2 fruit fly cellular contexts compared by ENCODE assay signal in genomic region chr3L:12350307-12350706, dm6.
A peak's percentile ranks its signal among the peaks of the same experiment; 100 is the strongest.
TF ChIP-seq lines count a peak whose summit lies in the region.

No protein-coding gene starts in this region.

- TF ChIP-seq CTCF in whole organism, embryonic (GFP tag; optimal IDR thresholded peaks at IDR 0.05; lab: Kevin White, UChicago): no peak

TF ChIP-seq in whole organism, embryonic, 481 proteins besides CTCF, POLR2A, EP300 and RAD21 (continues in another document):
- TF ChIP-seq lab (GFP tag; optimal IDR thresholded peaks at IDR 0.05; lab: Kevin White, UChicago) (peak; percentile 76), Sox102F (GFP tag; optimal IDR thresholded peaks at IDR 0.05; lab: Kevin White, UChicago) (peak; percentile 37), Dbx (GFP tag; IDR thresholded peaks at IDR 0.05; lab: Robert Waterston, UW) (0 out of 3 replicates have a peak, but pooled peaks have one; percentile 30), usp (GFP tag; optimal IDR thresholded peaks at IDR 0.05; lab: Kevin White, UChicago) (no peak), CG18619 (GFP tag; optimal IDR thresholded peaks at IDR 0.05; lab: Kevin White, UChicago) (peak; percentile 9), CG2120 (GFP tag; optimal IDR thresholded peaks at IDR 0.05; lab: Kevin White, UChicago) (peak; percentile 67), CG15011 (GFP tag; optimal IDR thresholded peaks at IDR 0.05; lab: Kevin White, UChicago) (peak; percentile 12), da (GFP tag; optimal IDR thresholded peaks at IDR 0.05; lab: Kevin White, UChicago) (peak; percentile 18), mam (GFP tag; optimal IDR thresholded peaks at IDR 0.05; lab: Kevin White, UChicago) (peak; percentile 9), bab2 (GFP tag; optimal IDR thresholded peaks at IDR 0.05; lab: Kevin White, UChicago) (peak; percentile 35), al (GFP tag; IDR thresholded peaks at IDR 0.05; lab: Robert Waterston, UW) (no peak), Bdp1 (GFP tag; optimal IDR thresholded peaks at IDR 0.05; lab: Kevin White, UChicago) (peak; percentile 32), tio (GFP tag; optimal IDR thresholded peaks at IDR 0.05; lab: Kevin White, UChicago) (no peak), Meics (GFP tag; optimal IDR thresholded peaks at IDR 0.05; lab: Kevin White, UChicago) (peak; percentile 46), schlank (tag; optimal IDR thresholded peaks at IDR 0.05; lab: Kevin White, UChicago) (peak; percentile 53), CG16779 (GFP tag; IDR thresholded peaks at IDR 0.05; lab: Robert Waterston, UW) (no peak), HLH3B (GFP tag; IDR thresholded peaks at IDR 0.05; lab: Robert Waterston, UW) (0 out of 2 replicates have a peak, but pooled peaks have one; percentile 40), zen (tag; optimal IDR thresholded peaks at IDR 0.05; lab: Kevin White, UChicago) (no peak), CG18764 (GFP tag; optimal IDR thresholded peaks at IDR 0.05; lab: Kevin White, UChicago) (peak; percentile 32), nau (GFP tag; optimal IDR thresholded peaks at IDR 0.05; lab: Kevin White, UChicago) (no peak), Ets65A (GFP tag; lab: Kevin White, UChicago) (peak; percentile 55), sqz (GFP tag; optimal IDR thresholded peaks at IDR 0.05; lab: Kevin White, UChicago) (no peak), H2.0 (GFP tag; IDR thresholded peaks at IDR 0.05; lab: Robert Waterston, UW) (no peak), CG6813 (GFP tag; optimal IDR thresholded peaks at IDR 0.05; lab: Kevin White, UChicago) (peak; percentile 52), CG6683 (GFP tag; optimal IDR thresholded peaks at IDR 0.05; lab: Kevin White, UChicago) (no peak), Xbp1 (GFP tag; optimal IDR thresholded peaks at IDR 0.05; lab: Kevin White, UChicago) (peak; percentile 4), bcd (GFP tag; optimal IDR thresholded peaks at IDR 0.05; lab: Kevin White, UChicago) (peak; percentile 45), CG2199 (GFP tag; IDR thresholded peaks at IDR 0.05; lab: Robert Waterston, UW) (no peak), CG18599 (GFP tag; optimal IDR thresholded peaks at IDR 0.05; lab: Kevin White, UChicago) (peak; percentile 68), chm (GFP tag; IDR thresholded peaks at IDR 0.05; lab: Robert Waterston, UW) (no peak), caup (GFP tag; optimal IDR thresholded peaks at IDR 0.05; lab: Kevin White, UChicago; ENCODE audit: severe bottlenecking) (peak; percentile 73), zen2 (GFP tag; IDR thresholded peaks at IDR 0.05; lab: Robert Waterston, UW; ENCODE audit: partially characterized antibody) (no peak), gcm (GFP tag; optimal IDR thresholded peaks at IDR 0.05; lab: Kevin White, UChicago) (no peak), Dad (GFP tag; optimal IDR thresholded peaks at IDR 0.05; lab: Kevin White, UChicago) (no peak), disco-r (GFP tag; optimal IDR thresholded peaks at IDR 0.05; lab: Kevin White, UChicago) (no peak), crc (GFP tag; optimal IDR thresholded peaks at IDR 0.05; lab: Kevin White, UChicago) (peak; percentile 34), wdn (GFP tag; IDR thresholded peaks at IDR 0.05; lab: Robert Waterston, UW) (no peak), Blimp-1 (GFP tag; optimal IDR thresholded peaks at IDR 0.05; lab: Kevin White, UChicago) (no peak), slp2 (GFP tag; optimal IDR thresholded peaks at IDR 0.05; lab: Kevin White, UChicago) (no peak), jumu (GFP tag; optimal IDR thresholded peaks at IDR 0.05; lab: Kevin White, UChicago) (peak; percentile 28), tna (GFP tag; IDR thresholded peaks at IDR 0.05; lab: Robert Waterston, UW; ENCODE audit: partially characterized antibody) (no peak), sna (GFP tag; IDR thresholded peaks at IDR 0.05; lab: Robert Waterston, UW; ENCODE audit: partially characterized antibody) (no peak), hth (optimal IDR thresholded peaks at IDR 0.05; lab: Kevin White, UChicago) (no peak), CG12071 (GFP tag; optimal IDR thresholded peaks at IDR 0.05; lab: Kevin White, UChicago) (peak; percentile 53), phol (tag; optimal IDR thresholded peaks at IDR 0.05; lab: Kevin White, UChicago) (no peak), CHES-1-like (GFP tag; optimal IDR thresholded peaks at IDR 0.05; lab: Kevin White, UChicago) (peak; percentile 26)

TF ChIP-seq in whole organism, prepupa, 60 proteins besides CTCF, POLR2A, EP300 and RAD21:
- TF ChIP-seq CG6808 (GFP tag; optimal IDR thresholded peaks at IDR 0.05; lab: Kevin White, UChicago): no peak
- TF ChIP-seq fkh (GFP tag; optimal IDR thresholded peaks at IDR 0.05; lab: Kevin White, UChicago): peak; percentile 89

Comparison
In these comparisons a context has a peak if more than half of its experiments do, and no peak if none do; other contexts are left out.
1. Of the 7 proteins assayed by ChIP-seq in both whole organism, embryonic and whole organism, prepupa: peak only in whole organism, embryonic: Sox102F; only in whole organism, prepupa: none; in both: none; in neither: 6.